Worm (Caenorhabditis elegans): ENCODE measurements around the gene sre-34.

DNA sequence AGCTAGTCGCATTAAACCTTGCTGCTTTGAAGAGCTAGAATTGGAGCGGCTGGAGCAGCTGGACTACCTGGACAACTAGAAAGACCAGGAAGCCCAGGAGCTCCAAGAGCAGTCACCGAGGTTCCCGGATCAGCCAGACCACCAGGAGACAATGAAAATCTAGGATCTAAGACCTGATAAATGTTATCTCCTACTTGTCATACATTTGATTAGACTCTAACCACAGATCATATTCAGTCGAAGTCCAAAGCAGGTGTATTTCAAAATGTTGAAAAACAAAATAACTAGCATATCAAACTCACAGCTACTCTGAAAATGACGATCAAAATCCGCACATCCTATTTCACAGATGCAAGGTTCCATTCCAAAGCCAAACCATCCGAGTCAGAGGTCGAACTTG, 42.0 kb downstream of the sre-34 start, which contains the start of gene srz-6:
- TF ChIP-seq med-1 (GFP tag; optimal IDR thresholded peaks at IDR 0.05; ENCODE audit: insufficient read depth): no peak
- no peak for TF ChIP-seq flt-1 (GFP tag; IDR thresholded peaks at IDR 0.05)
- no peak for TF ChIP-seq cog-1 (tag; optimal IDR thresholded peaks at IDR 0.05)
- TF ChIP-seq T22C8.4 (GFP tag; IDR thresholded peaks at IDR 0.05): no peak
- no peak for TF ChIP-seq tab-1 (GFP tag; IDR thresholded peaks at IDR 0.05)
- TF ChIP-seq ztf-23 (GFP tag; IDR thresholded peaks at IDR 0.05): no peak
- TF ChIP-seq klf-2 (GFP tag; conservative IDR thresholded peaks at IDR 0.05): no peak
- TF ChIP-seq ztf-29 (GFP tag; IDR thresholded peaks at IDR 0.05): no peak
